Fruit fly (Drosophila melanogaster) whole organism, pupa: ENCODE measurements around the gene CG1309.

ENCODE experiments used
- CG10348 ChIP-seq: fragments of 200-800 bp; sonication (Bioruptor generic); IDR thresholded peaks from 2 replicates; pipeline ENCODE4 v1.3.6; 2022; ENCODE audit warnings: missing biosample characterization, missing genetic modification characterization
- CG12605 ChIP-seq: fragments of 200-800 bp; sonication (Bioruptor generic); IDR thresholded peaks from 2 replicates; pipeline ENCODE4 v1.3.6; 2022; ENCODE audit warnings: missing biosample characterization, missing genetic modification characterization
- CG13204 ChIP-seq: fragments of 200-800 bp; sonication (Bioruptor generic); optimal IDR thresholded peaks from 2 replicates; lab custom pipeline; 2018; ENCODE audit warnings: missing biosample characterization, mild to moderate bottlenecking, missing genetic modification characterization, moderate library complexity
- CG14655 ChIP-seq: fragments of 200-800 bp; sonication (Bioruptor generic); optimal IDR thresholded peaks from 3 replicates; lab custom pipeline; 2017; ENCODE audit warnings: mild to moderate bottlenecking, missing biosample characterization, missing genetic modification reagents, missing genetic modification characterization
- CG15710 ChIP-seq: fragments of 200-800 bp; sonication (Bioruptor generic); optimal IDR thresholded peaks from 2 replicates; lab custom pipeline; 2018; ENCODE audit warnings: missing biosample characterization, mild to moderate bottlenecking, missing genetic modification characterization, moderate library complexity
- CG17806 ChIP-seq: fragments of 200-800 bp; sonication (Bioruptor generic); optimal IDR thresholded peaks from 2 replicates; lab custom pipeline; 2018; ENCODE audit warnings: missing biosample characterization, mild to moderate bottlenecking, missing genetic modification characterization, moderate library complexity
- CG32121 ChIP-seq: fragments of 200-800 bp; sonication (Bioruptor generic); IDR thresholded peaks from 2 replicates; pipeline ENCODE4 v1.3.6; 2022; ENCODE audit warnings: missing biosample characterization, missing genetic modification characterization
- CG34367 ChIP-seq: fragments of 200-800 bp; sonication (Bioruptor generic); optimal IDR thresholded peaks from 2 replicates; lab custom pipeline; 2018; ENCODE audit warnings: missing biosample characterization, mild to moderate bottlenecking, missing genetic modification characterization
- CG4496 ChIP-seq: fragments of 200-800 bp; sonication (Bioruptor generic); IDR thresholded peaks from 3 replicates; pipeline ENCODE4 v1.3.6; 2022; ENCODE audit warnings: missing biosample characterization, missing genetic modification characterization
- CG8159 ChIP-seq: fragments of 200-800 bp; sonication (Bioruptor generic); optimal IDR thresholded peaks from 3 replicates; lab custom pipeline; 2018; ENCODE audit warnings: missing biosample characterization, mild to moderate bottlenecking, missing genetic modification characterization, moderate library complexity
- CG8301 ChIP-seq: fragments of 200-800 bp; sonication (Bioruptor generic); optimal IDR thresholded peaks from 2 replicates; lab custom pipeline; 2018; ENCODE audit warnings: missing biosample characterization, mild to moderate bottlenecking, missing genetic modification characterization
- CG9948 ChIP-seq: fragments of 200-800 bp; sonication (Bioruptor generic); optimal IDR thresholded peaks from 2 replicates; lab custom pipeline; 2018; ENCODE audit warnings: missing biosample characterization, mild to moderate bottlenecking, missing genetic modification characterization, moderate library complexity
- D1 ChIP-seq: fragments of 200-800 bp; sonication (Bioruptor generic); optimal IDR thresholded peaks from 2 replicates; lab custom pipeline; 2018; ENCODE audit warnings: missing biosample characterization, mild to moderate bottlenecking, missing genetic modification characterization, moderate library complexity
- EcR ChIP-seq: fragments of 200-800 bp; sonication (Bioruptor generic); optimal IDR thresholded peaks from 3 replicates; lab custom pipeline; 2019; ENCODE audit warnings: missing biosample characterization, missing genetic modification characterization, mild to moderate bottlenecking, moderate library complexity, missing genetic modification reagents
- Ets98B ChIP-seq: fragments of 200-800 bp; sonication (Bioruptor generic); IDR thresholded peaks from 2 replicates; pipeline ENCODE4 v1.3.6; 2022; ENCODE audit warnings: missing biosample characterization, missing genetic modification characterization
- Pif1A ChIP-seq: fragments of 200-800 bp; sonication (Bioruptor generic); optimal IDR thresholded peaks from 3 replicates; lab custom pipeline; 2016; ENCODE audit warnings: missing biosample characterization, missing genetic modification characterization
- Pif1B ChIP-seq: fragments of 200-800 bp; sonication (Bioruptor generic); optimal IDR thresholded peaks from 3 replicates; lab custom pipeline; 2016; ENCODE audit warnings: missing biosample characterization, missing genetic modification characterization
- Snoo ChIP-seq: fragments of 200-800 bp; sonication (Bioruptor generic); optimal IDR thresholded peaks from 3 replicates; lab custom pipeline; 2017; ENCODE audit warnings: missing biosample characterization, mild to moderate bottlenecking, missing genetic modification characterization, inconsistent platforms
- fd96Ca ChIP-seq: fragments of 200-800 bp; sonication (Bioruptor generic); IDR thresholded peaks from 3 replicates; pipeline ENCODE4 v1.3.6; 2022; ENCODE audit warnings: missing biosample characterization, missing genetic modification characterization
- gl ChIP-seq: fragments of 200-800 bp; sonication (Bioruptor generic); optimal IDR thresholded peaks from 2 replicates; lab custom pipeline; 2018; ENCODE audit warnings: missing biosample characterization, mild to moderate bottlenecking, missing genetic modification characterization
- rn ChIP-seq: fragments of 200-800 bp; sonication (Bioruptor generic); IDR thresholded peaks from 2 replicates; pipeline ENCODE4 v1.3.6; 2022; ENCODE audit warnings: missing biosample characterization, missing genetic modification characterization

CG1309 gene

dm6 chr3L:4232724-4233367 lies 26.4 kb upstream of the CG1309 start:
- TF ChIP-seq Pif1A (GFP tag; lab: Kevin White, UChicago) (no peak), CG14655 (peak; percentile 5)

- no peak for TF ChIP-seq D1 (tag; lab: Kevin White, UChicago)
- no peak for TF ChIP-seq CG34367 (tag; lab: Kevin White, UChicago)
- no peak for TF ChIP-seq Ets98B (GFP tag; lab: Robert Waterston, UW)
- TF ChIP-seq rn: no peak
- no peak for TF ChIP-seq CG12605 (GFP tag; lab: Robert Waterston, UW)
- TF ChIP-seq CG8159 (tag; lab: Kevin White, UChicago): no peak
- no peak for TF ChIP-seq EcR (GFP tag; lab: Kevin White, UChicago)
- no peak for TF ChIP-seq CG17806 (tag; lab: Kevin White, UChicago)
- no peak for TF ChIP-seq CG15710 (tag; lab: Kevin White, UChicago)
- TF ChIP-seq CG8301: no peak
- TF ChIP-seq fd96Ca: no peak
- no peak for TF ChIP-seq gl (tag; lab: Kevin White, UChicago)
- TF ChIP-seq CG14655: no peak
- no peak for TF ChIP-seq Pif1A (GFP tag; lab: Kevin White, UChicago)
- no peak for TF ChIP-seq CG4496 (GFP tag; lab: Robert Waterston, UW)
- TF ChIP-seq Pif1B (GFP tag; lab: Kevin White, UChicago): no peak
- TF ChIP-seq CG13204 (GFP tag; lab: Kevin White, UChicago): no peak
- TF ChIP-seq CG10348 (GFP tag; lab: Robert Waterston, UW): no peak
- TF ChIP-seq CG9948 (tag; lab: Kevin White, UChicago): no peak
- TF ChIP-seq CG32121: no peak
Measured at dm6 chr3L:4233603-4234277, 25.5 kb upstream of the CG1309 start.

dm6 chr3L:4236097-4236572 lies 23.1 kb upstream of the CG1309 start, which contains the start of gene ImpL2:
Gene ImpL2, minus strand, starts transcription at chr3L:4236147.
- TF ChIP-seq Ets98B (GFP tag; lab: Robert Waterston, UW) (no peak), Snoo (tag; lab: Kevin White, UChicago) (no peak), CG34367 (tag; lab: Kevin White, UChicago) (no peak), gl (tag; lab: Kevin White, UChicago) (no peak), CG8301 (no peak), CG14655 (no peak)

- no peak for TF ChIP-seq fd96Ca
- no peak for TF ChIP-seq CG34367 (tag; lab: Kevin White, UChicago)
- TF ChIP-seq CG14655: no peak
- TF ChIP-seq Pif1B (GFP tag; lab: Kevin White, UChicago): no peak
- TF ChIP-seq Snoo (tag; lab: Kevin White, UChicago): no peak
- no peak for TF ChIP-seq CG9948 (tag; lab: Kevin White, UChicago)
- no peak for TF ChIP-seq CG8301
- TF ChIP-seq EcR (GFP tag; lab: Kevin White, UChicago): no peak
- no peak for TF ChIP-seq Pif1A (GFP tag; lab: Kevin White, UChicago)
- TF ChIP-seq, all 21 proteins: peak for 0
Measured at dm6 chr3L:4238195-4238594, 21.0 kb upstream of the CG1309 start.

dm6 chr3L:4239442-4240322 lies 19.5 kb upstream of the CG1309 start, which contains the start of gene Sqor:
Gene Sqor, plus strand, starts transcription at chr3L:4240173.
- TF ChIP-seq Pif1B (GFP tag; lab: Kevin White, UChicago): no peak
- peak; percentile 85 for TF ChIP-seq rn
- TF ChIP-seq Ets98B (GFP tag; lab: Robert Waterston, UW): peak; percentile 93
- TF ChIP-seq Pif1A (GFP tag; lab: Kevin White, UChicago): no peak
- peak; percentile 97 for TF ChIP-seq fd96Ca
- peak; percentile 85 for TF ChIP-seq D1 (tag; lab: Kevin White, UChicago)
- TF ChIP-seq CG14655: peak; percentile 98
- TF ChIP-seq Snoo (tag; lab: Kevin White, UChicago): peak; percentile 93
- peak; percentile 92 for TF ChIP-seq CG15710 (tag; lab: Kevin White, UChicago)
- TF ChIP-seq CG8301: peak; percentile 98
- peak; percentile 92 for TF ChIP-seq CG17806 (tag; lab: Kevin White, UChicago)
- TF ChIP-seq CG12605 (GFP tag; lab: Robert Waterston, UW): peak; percentile 90
- TF ChIP-seq CG9948 (tag; lab: Kevin White, UChicago): peak; percentile 94
- peak; percentile 97 for TF ChIP-seq EcR (GFP tag; lab: Kevin White, UChicago)
- peak; percentile 95 for TF ChIP-seq CG8159 (tag; lab: Kevin White, UChicago)
- peak; percentile 82 for TF ChIP-seq gl (tag; lab: Kevin White, UChicago)
- peak; percentile 91 for TF ChIP-seq CG34367 (tag; lab: Kevin White, UChicago)
- TF ChIP-seq CG10348 (GFP tag; lab: Robert Waterston, UW): peak; percentile 82
- peak; percentile 93 for TF ChIP-seq CG32121
- TF ChIP-seq CG4496 (GFP tag; lab: Robert Waterston, UW): peak; percentile 96
- no peak for TF ChIP-seq CG13204 (GFP tag; lab: Kevin White, UChicago)
